Worm (Caenorhabditis elegans): ENCODE results near the gene ccdc-47.

ccdc-47 gene

DNA sequence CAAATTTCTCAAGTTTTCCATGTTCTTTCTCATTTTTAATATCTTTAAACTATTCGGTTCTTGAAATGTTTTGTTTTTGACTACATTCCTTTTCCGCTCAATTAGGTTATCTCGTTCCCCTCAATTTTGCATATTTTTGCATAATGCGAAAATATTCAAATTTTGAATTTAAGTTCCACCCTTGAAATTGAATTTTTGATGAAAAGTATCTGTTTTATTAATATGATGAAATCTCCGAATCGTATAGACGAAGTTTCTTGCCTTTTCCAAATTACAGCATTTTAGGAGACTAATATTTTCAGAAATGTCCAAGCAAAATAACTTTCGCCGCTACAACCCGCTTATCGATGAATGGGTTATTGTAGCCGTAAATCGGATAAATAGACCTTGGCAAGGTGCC lies 1.8 kb downstream of the ccdc-47 start, which contains the start of gene ZK1058.3:
Gene ZK1058.3 (plus strand): TSS at position 301 of the 400 bp plus-strand sequence.
- TF ChIP-seq fos-1 (tag; optimal IDR thresholded peaks at IDR 0.05) = no peak
- TF ChIP-seq R02D3.7 (tag; optimal IDR thresholded peaks at IDR 0.05) = no peak
- TF ChIP-seq nhr-129 (tag; optimal IDR thresholded peaks at IDR 0.05) = no peak

DNA sequence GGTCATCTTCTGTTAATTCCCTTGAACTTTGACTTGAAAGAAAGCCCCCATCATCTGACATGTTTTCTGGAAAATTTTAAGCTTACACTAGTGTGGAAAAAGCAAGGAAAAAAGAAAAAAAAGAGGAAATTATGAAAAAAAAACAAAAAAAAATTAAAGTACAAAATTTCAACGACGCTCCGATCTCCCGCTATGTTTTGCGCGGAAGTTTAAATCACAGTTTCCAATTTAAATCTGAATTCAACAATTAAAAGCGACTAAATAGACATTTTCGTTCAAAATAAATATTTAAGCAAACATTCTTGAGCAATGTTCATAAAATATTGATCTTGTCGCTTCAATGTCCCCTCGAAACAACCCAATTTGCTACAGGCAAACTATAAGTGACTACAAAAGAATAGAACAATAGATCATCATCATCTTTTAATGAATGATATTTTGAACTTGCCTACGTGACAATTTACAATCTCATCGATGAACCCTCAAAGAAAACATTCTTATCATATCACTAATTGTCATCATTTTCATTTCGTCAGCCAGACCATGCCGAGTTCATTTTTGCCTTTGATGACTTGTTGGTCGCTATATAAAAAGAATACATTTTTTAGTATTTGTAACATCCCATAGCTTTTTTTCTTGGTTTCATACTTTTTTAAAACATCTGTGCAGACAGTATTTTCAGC lies 5.0 kb downstream of the ccdc-47 start, which contains the start of the genes metl-6 and nit-1:
Gene metl-6 (minus strand): TSS at position 66 of the 683 bp plus-strand sequence.
Gene nit-1 (plus strand): TSS at position 562 of the 683 bp plus-strand sequence.
- TF ChIP-seq lsy-2 (tag; optimal IDR thresholded peaks at IDR 0.05) (peak in 1 of 2 experiments; percentile 32), sma-3 (GFP tag; optimal IDR thresholded peaks at IDR 0.05) (no peak), ceh-16 (tag; optimal IDR thresholded peaks at IDR 0.05) (no peak), lin-11 (tag; optimal IDR thresholded peaks at IDR 0.05) (no peak), nhr-10 (tag; optimal IDR thresholded peaks at IDR 0.05) (no peak), mbf-1 (tag; optimal IDR thresholded peaks at IDR 0.05) (no peak), mab-5 (tag; optimal IDR thresholded peaks at IDR 0.05) (no peak), C34F6.9 (tag; optimal IDR thresholded peaks at IDR 0.05) (no peak), unc-62 (GFP tag; optimal IDR thresholded peaks at IDR 0.05) (no peak), nhr-6 (tag; optimal IDR thresholded peaks at IDR 0.05) (no peak), nhr-11 (tag; optimal IDR thresholded peaks at IDR 0.05) (no peak), nhr-77 (tag; optimal IDR thresholded peaks at IDR 0.05) (no peak), zag-1 (tag; optimal IDR thresholded peaks at IDR 0.05) (no peak), dmd-4 (tag; optimal IDR thresholded peaks at IDR 0.05) (no peak), fos-1 (tag; optimal IDR thresholded peaks at IDR 0.05) (peak; percentile 36), lin-39 (tag; optimal IDR thresholded peaks at IDR 0.05) (no peak), R02D3.7 (tag; optimal IDR thresholded peaks at IDR 0.05) (no peak), nhr-237 (tag; optimal IDR thresholded peaks at IDR 0.05) (no peak), nhr-25 (tag; optimal IDR thresholded peaks at IDR 0.05) (no peak), nhr-21 (tag; optimal IDR thresholded peaks at IDR 0.05) (peak; percentile 8), Y55F3AM.14 (GFP tag; optimal IDR thresholded peaks at IDR 0.05) (no peak), sem-4 (tag; optimal IDR thresholded peaks at IDR 0.05) (no peak), F13H6.1 (tag; optimal IDR thresholded peaks at IDR 0.05) (no peak), gmeb-1 (tag; optimal IDR thresholded peaks at IDR 0.05) (peak; percentile 76), skn-1 (tag; optimal IDR thresholded peaks at IDR 0.05) (peak; percentile 91), sma-9 (GFP tag; optimal IDR thresholded peaks at IDR 0.05) (peak; percentile 39), sma-9 (tag; optimal IDR thresholded peaks at IDR 0.05) (no peak), ceh-82 (tag; optimal IDR thresholded peaks at IDR 0.05) (no peak), nhr-12 (tag; optimal IDR thresholded peaks at IDR 0.05) (no peak), nhr-129 (tag; optimal IDR thresholded peaks at IDR 0.05) (no peak), unc-55 (GFP tag; optimal IDR thresholded peaks at IDR 0.05) (peak; percentile 37), alr-1 (tag; optimal IDR thresholded peaks at IDR 0.05) (no peak)

DNA sequence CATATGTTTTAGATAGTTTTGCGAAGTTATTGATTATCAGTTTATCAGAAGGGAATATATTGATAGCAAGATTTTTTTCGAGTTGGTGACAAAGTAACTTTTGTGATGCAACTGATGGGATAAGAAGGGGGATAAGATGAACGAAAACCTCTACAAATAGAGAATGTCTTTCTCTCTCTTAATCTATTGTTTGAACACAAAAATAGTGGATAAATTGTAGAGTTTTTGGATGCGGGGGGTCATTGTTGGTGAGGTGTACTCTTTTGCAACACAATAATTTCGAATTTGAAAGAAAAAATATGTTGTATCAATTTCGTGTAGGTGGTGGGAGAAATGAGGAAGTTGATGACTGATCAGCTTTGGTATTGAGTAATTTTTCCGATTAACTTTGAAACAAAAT lies 9.3 kb downstream of the ccdc-47 start, which contains the start of gene ZK1058.9:
Gene ZK1058.9 (minus strand): TSS at position 101 of the 400 bp plus-strand sequence.
- no peak for TF ChIP-seq nhr-10 (tag; optimal IDR thresholded peaks at IDR 0.05)

DNA sequence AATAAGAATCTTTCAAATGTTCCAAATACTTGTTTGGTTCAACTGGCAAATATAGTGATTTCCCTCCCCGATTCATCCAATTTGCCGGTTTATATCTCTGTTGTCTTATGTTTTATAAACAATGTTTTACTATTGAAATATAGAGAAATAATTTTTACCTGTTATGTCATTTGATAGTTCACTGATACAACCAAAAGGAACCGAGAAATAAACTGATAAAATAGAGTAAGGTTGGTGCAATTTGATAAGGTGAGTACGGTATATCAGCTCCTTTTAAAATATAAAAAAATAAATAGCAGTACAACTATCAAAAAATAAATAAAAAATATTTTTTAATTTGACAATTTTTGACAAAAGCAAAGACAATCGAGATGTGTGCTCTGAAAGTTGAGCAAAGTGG lies 10.0 kb downstream of the ccdc-47 start:
- TF ChIP-seq ZK546.5 (tag; optimal IDR thresholded peaks at IDR 0.05) (no peak), fos-1 (tag; optimal IDR thresholded peaks at IDR 0.05) (peak; percentile 15)

DNA sequence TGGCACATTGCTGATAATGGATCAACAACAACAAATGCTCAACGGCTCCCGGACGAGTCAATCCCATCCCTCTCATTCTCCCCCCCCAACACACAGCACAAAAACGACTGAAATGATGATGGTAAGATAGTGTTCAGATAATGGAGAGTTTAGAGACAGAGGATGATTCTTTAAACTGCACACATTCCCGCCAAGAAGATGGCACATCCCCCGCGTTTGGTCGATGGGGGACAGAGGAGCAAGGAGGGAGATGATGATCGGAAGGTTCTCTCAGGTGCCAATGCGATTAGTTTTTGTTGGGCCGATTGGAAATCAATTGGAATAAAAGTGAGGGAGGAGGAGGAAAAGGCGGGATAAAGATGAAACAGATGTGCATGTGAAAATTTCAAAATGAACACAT lies 10.7 kb downstream of the ccdc-47 start:
- peak; percentile 59 for TF ChIP-seq nhr-129 (tag; optimal IDR thresholded peaks at IDR 0.05)
- peak; percentile 43 for TF ChIP-seq F13H6.1 (tag; optimal IDR thresholded peaks at IDR 0.05)
- TF ChIP-seq ceh-16 (tag; optimal IDR thresholded peaks at IDR 0.05) = no peak
- no peak for TF ChIP-seq mbf-1 (tag; optimal IDR thresholded peaks at IDR 0.05)
- TF ChIP-seq sma-9 (GFP tag; optimal IDR thresholded peaks at IDR 0.05) = peak; percentile 46
- TF ChIP-seq sma-9 (tag; optimal IDR thresholded peaks at IDR 0.05) = no peak
- TF ChIP-seq C34F6.9 (tag; optimal IDR thresholded peaks at IDR 0.05) = peak; percentile 40
- peak; percentile 6 for TF ChIP-seq ztf-4 (tag; optimal IDR thresholded peaks at IDR 0.05)
- no peak for TF ChIP-seq egl-27 (tag; optimal IDR thresholded peaks at IDR 0.05)
